Worm (Caenorhabditis elegans) whole organism, L1 larva: ENCODE results near the gene ges-1.

ENCODE experiments used
- C34B4.2 ChIP-seq: sonication (generic microtip); optimal IDR thresholded peaks from 2 replicates; lab custom pipeline; 2017; ENCODE audit warnings: mild to moderate bottlenecking, missing genetic modification characterization, missing compliant biosample characterization
- aha-1 ChIP-seq: fragments of 150-350 bp; optimal IDR thresholded peaks from 2 replicates; lab custom pipeline; 2014; ENCODE audit warnings: missing biosample characterization, missing genetic modification characterization
- aly-2 ChIP-seq: fragments of 150-350 bp; optimal IDR thresholded peaks from 2 replicates; lab custom pipeline; 2014; ENCODE audit warnings: missing biosample characterization, missing genetic modification characterization
- ama-1 ChIP-seq: fragments of 150-350 bp; optimal IDR thresholded peaks from 2 replicates; lab custom pipeline; 2014
- ceh-88 ChIP-seq: fragments of 200-800 bp; sonication (Bioruptor generic); IDR thresholded peaks from 2 replicates; pipeline ENCODE4 v1.3.6; 2022; ENCODE audit warnings: missing genetic modification characterization, missing compliant biosample characterization
- dpl-1 ChIP-seq, 3 experiments: fragments of 150-350 bp in 2 of 3; sonication (generic microtip) in 1 of 3; optimal IDR thresholded peaks; 2 replicates each; lab custom pipeline; 2014 to 2017; ENCODE audit warnings: missing biosample characterization in 3 of 3, missing genetic modification characterization in 3 of 3, missing genetic modification reagents in 3 of 3
- dsc-1 ChIP-seq: sonication (generic microtip); optimal IDR thresholded peaks from 2 replicates; lab custom pipeline; 2016; ENCODE audit warnings: mild to moderate bottlenecking, missing genetic modification characterization, missing compliant biosample characterization
- efl-1 ChIP-seq, 4 experiments: fragments of 150-350 bp; optimal IDR thresholded peaks in 3 of 4; peaks in 1 of 4; 1 replicate in 1 of 4; 2 replicates in 3 of 4; lab custom pipeline; 2014; ENCODE audit warnings: missing biosample characterization in 2 of 4, missing genetic modification characterization in 2 of 4, missing genetic modification reagents in 2 of 4
- efl-3 ChIP-seq: fragments of 200-800 bp; sonication (Bioruptor generic); optimal IDR thresholded peaks from 2 replicates; lab custom pipeline; 2018; ENCODE audit warnings: mild to moderate bottlenecking, missing genetic modification characterization, missing compliant biosample characterization
- egl-13 ChIP-seq: sonication (generic microtip); optimal IDR thresholded peaks from 2 replicates; lab custom pipeline; 2016; ENCODE audit warnings: missing genotype, missing genetic modification reagents, missing genetic modification characterization, missing compliant biosample characterization
- ets-5 ChIP-seq: fragments of 200-800 bp; sonication (Bioruptor generic); IDR thresholded peaks from 2 replicates; pipeline ENCODE4 v1.3.6; 2022; ENCODE audit warnings: missing genetic modification characterization, missing compliant biosample characterization
- fkh-10 ChIP-seq: sonication (generic microtip); optimal IDR thresholded peaks from 2 replicates; lab custom pipeline; 2017; ENCODE audit warnings: missing biosample characterization, missing genetic modification reagents, missing genetic modification characterization
- fos-1 ChIP-seq: fragments of 150-350 bp; optimal IDR thresholded peaks from 2 replicates; lab custom pipeline; 2014; ENCODE audit warnings: missing biosample characterization, missing genetic modification characterization
- grh-1 ChIP-seq: fragments of 200-800 bp; sonication (Bioruptor generic); IDR thresholded peaks from 2 replicates; pipeline ENCODE4 v1.3.6; 2022; ENCODE audit warnings: missing genetic modification reagents, missing genetic modification characterization, missing compliant biosample characterization
- hlh-17 ChIP-seq: fragments of 200-800 bp; sonication (Bioruptor generic); optimal IDR thresholded peaks from 2 replicates; lab custom pipeline; 2018; ENCODE audit warnings: missing genetic modification characterization, mild to moderate bottlenecking, missing compliant biosample characterization, moderate library complexity, borderline replicate concordance
- hpl-2 ChIP-seq: fragments of 150-350 bp; optimal IDR thresholded peaks from 2 replicates; lab custom pipeline; 2014; ENCODE audit warnings: missing biosample characterization, missing genetic modification reagents, missing genetic modification characterization
- jun-1 ChIP-seq: fragments of 150-350 bp; optimal IDR thresholded peaks from 2 replicates; lab custom pipeline; 2014; ENCODE audit warnings: missing biosample characterization, missing genetic modification reagents, missing genetic modification characterization
- lin-13 ChIP-seq: fragments of 150-350 bp; optimal IDR thresholded peaks from 2 replicates; lab custom pipeline; 2014; ENCODE audit warnings: missing biosample characterization, missing genetic modification reagents, missing genetic modification characterization
- lin-14 ChIP-seq: fragments of 200-800 bp; sonication (Bioruptor generic); optimal IDR thresholded peaks from 2 replicates; lab custom pipeline; 2018; ENCODE audit warnings: mild to moderate bottlenecking, missing genetic modification characterization, moderate library complexity, missing compliant biosample characterization
- lin-35 ChIP-seq, 2 experiments: fragments of 150-350 bp; optimal IDR thresholded peaks; 2 replicates each; lab custom pipeline; 2014; ENCODE audit warnings: missing biosample characterization in 2 of 2, missing genetic modification characterization in 2 of 2, missing genetic modification reagents in 2 of 2
- mef-2 ChIP-seq: fragments of 150-350 bp; optimal IDR thresholded peaks from 2 replicates; lab custom pipeline; 2014; ENCODE audit warnings: missing biosample characterization, missing genetic modification characterization
- nhr-11 ChIP-seq: fragments of 150-350 bp; optimal IDR thresholded peaks from 2 replicates; lab custom pipeline; 2014; ENCODE audit warnings: missing biosample characterization, missing genetic modification characterization
- nhr-12 ChIP-seq: sonication (generic microtip); optimal IDR thresholded peaks from 2 replicates; lab custom pipeline; 2017; ENCODE audit warnings: missing biosample characterization, missing genetic modification characterization
- nhr-20 ChIP-seq: sonication (generic microtip); optimal IDR thresholded peaks from 2 replicates; lab custom pipeline; 2016; ENCODE audit warnings: mild to moderate bottlenecking, missing genetic modification characterization, missing compliant biosample characterization
- nhr-237 ChIP-seq: fragments of 150-350 bp; optimal IDR thresholded peaks from 2 replicates; lab custom pipeline; 2014; ENCODE audit warnings: missing biosample characterization, missing genetic modification characterization
- nhr-47 ChIP-seq: sonication (generic microtip); optimal IDR thresholded peaks from 2 replicates; lab custom pipeline; 2016; ENCODE audit warnings: mild to moderate bottlenecking, missing genetic modification characterization, moderate library complexity, missing compliant biosample characterization
- nhr-71 ChIP-seq: sonication (generic microtip); optimal IDR thresholded peaks from 2 replicates; lab custom pipeline; 2016; ENCODE audit warnings: mild to moderate bottlenecking, missing genetic modification characterization, moderate library complexity, missing compliant biosample characterization
- nhr-84 ChIP-seq: sonication (generic microtip); optimal IDR thresholded peaks from 2 replicates; lab custom pipeline; 2017; ENCODE audit warnings: missing biosample characterization, missing genetic modification characterization
- nhr-90 ChIP-seq: sonication (generic microtip); optimal IDR thresholded peaks from 2 replicates; lab custom pipeline; 2016; ENCODE audit warnings: mild to moderate bottlenecking, missing genetic modification characterization, missing compliant biosample characterization; ENCODE audit not compliant: poor library complexity
- pax-3 ChIP-seq: fragments of 200-800 bp; sonication (Bioruptor generic); optimal IDR thresholded peaks from 2 replicates; lab custom pipeline; 2018; ENCODE audit warnings: mild to moderate bottlenecking, missing genetic modification characterization, moderate library complexity, missing compliant biosample characterization
- rnt-1 ChIP-seq: sonication (generic microtip); optimal IDR thresholded peaks from 2 replicates; lab custom pipeline; 2016; ENCODE audit warnings: mild to moderate bottlenecking, missing genetic modification characterization, moderate library complexity, missing compliant biosample characterization
- snu-23 ChIP-seq: sonication (generic microtip); optimal IDR thresholded peaks from 2 replicates; lab custom pipeline; 2016; ENCODE audit warnings: missing genetic modification characterization, missing compliant biosample characterization
- sox-4 ChIP-seq: sonication (generic microtip); optimal IDR thresholded peaks from 2 replicates; lab custom pipeline; 2016; ENCODE audit warnings: missing genetic modification characterization, missing compliant biosample characterization
- tbx-2 ChIP-seq: sonication (generic microtip); optimal IDR thresholded peaks from 2 replicates; lab custom pipeline; 2016; ENCODE audit warnings: missing genetic modification characterization, missing compliant biosample characterization
- unc-30 ChIP-seq: sonication (generic microtip); optimal IDR thresholded peaks from 2 replicates; lab custom pipeline; 2017; ENCODE audit warnings: missing biosample characterization, missing genetic modification characterization
- unc-62 ChIP-seq: fragments of 150-350 bp; optimal IDR thresholded peaks from 2 replicates; lab custom pipeline; 2014; ENCODE audit warnings: missing biosample characterization, missing genetic modification reagents, missing genetic modification characterization
- xbp-1 ChIP-seq: sonication (generic microtip); optimal IDR thresholded peaks from 2 replicates; lab custom pipeline; 2016; ENCODE audit warnings: missing genetic modification characterization, missing compliant biosample characterization
- zag-1 ChIP-seq: fragments of 150-350 bp; optimal IDR thresholded peaks from 2 replicates; lab custom pipeline; 2014; ENCODE audit warnings: missing biosample characterization, missing genetic modification characterization
- ztf-11 ChIP-seq, 2 experiments: sonication (generic microtip); optimal IDR thresholded peaks; 2 replicates each; lab custom pipeline; 2016 to 2017; ENCODE audit warnings: missing genetic modification characterization in 2 of 2, missing biosample characterization in 1 of 2, missing compliant biosample characterization in 1 of 2

Gene ges-1

ce11 chrV:1414615-1415433 is 17.1 kb downstream of the ges-1 start (continued):
- TF ChIP-seq sox-4 (tag; lab: Kevin White, UChicago) = no peak
- TF ChIP-seq ama-1 (lab: Kevin White, UChicago) = no peak
- no peak for TF ChIP-seq efl-3 (GFP tag; lab: Kevin White, UChicago)
- no peak for TF ChIP-seq mef-2 (tag; lab: Kevin White, UChicago)
- TF ChIP-seq hlh-17 = no peak
- no peak for TF ChIP-seq nhr-84 (tag; lab: Kevin White, UChicago)
- no peak for TF ChIP-seq xbp-1
- TF ChIP-seq ceh-88 (GFP tag; lab: Robert Waterston, UW) = no peak
- no peak for TF ChIP-seq fos-1 (tag; lab: Kevin White, UChicago)
- no peak for TF ChIP-seq dpl-1 (GFP tag; optimal IDR thresholded peaks at IDR 0.05; lab: Kevin White, UChicago)
- TF ChIP-seq, all 84 proteins: peak for 6

- TF ChIP-seq nhr-20 (tag; lab: Kevin White, UChicago) = no peak
- TF ChIP-seq efl-1 (optimal IDR thresholded peaks at IDR 0.05; lab: Kevin White, UChicago) = no peak
- TF ChIP-seq efl-1 (GFP tag; optimal IDR thresholded peaks at IDR 0.05 in 1 of 2; lab: Kevin White, UChicago) = peak in 1 of 2 experiments; percentile 36
Observed at ce11 chrV:1411459-1411858, 20.5 kb downstream of the ges-1 start, which contains the start of gene snt-5. TSS of gene snt-5 (minus strand) at chrV:1411559.

ce11 chrV:1410727-1411126 is 21.2 kb downstream of the ges-1 start:
- no peak for TF ChIP-seq lin-13 (GFP tag; lab: Kevin White, UChicago)
- TF ChIP-seq lin-35 (GFP tag; optimal IDR thresholded peaks at IDR 0.05; lab: Kevin White, UChicago) = no peak
- TF ChIP-seq sox-4 (tag; lab: Kevin White, UChicago) = peak; percentile 63
- TF ChIP-seq ets-5 (GFP tag; lab: Robert Waterston, UW) = no peak
- TF ChIP-seq snu-23 = no peak
- TF ChIP-seq aha-1 = no peak
- peak; percentile 17 for TF ChIP-seq nhr-71 (tag; lab: Kevin White, UChicago)
- no peak for TF ChIP-seq hpl-2 (GFP tag; lab: Kevin White, UChicago)
- TF ChIP-seq nhr-237 (tag; lab: Kevin White, UChicago) = no peak
- peak; percentile 7 for TF ChIP-seq nhr-47 (tag; lab: Kevin White, UChicago)
- no peak for TF ChIP-seq mef-2 (tag; lab: Kevin White, UChicago)
- no peak for TF ChIP-seq C34B4.2
- no peak for TF ChIP-seq tbx-2 (tag; lab: Kevin White, UChicago)
- TF ChIP-seq unc-62 (GFP tag; lab: Kevin White, UChicago) = no peak
- TF ChIP-seq pax-3 = peak; percentile 62
- peak; percentile 83 for TF ChIP-seq dsc-1 (tag; lab: Kevin White, UChicago)
- TF ChIP-seq unc-30 (tag; lab: Kevin White, UChicago) = no peak
- TF ChIP-seq nhr-90 (tag; lab: Kevin White, UChicago) = no peak
- no peak for TF ChIP-seq rnt-1 (tag; lab: Kevin White, UChicago)
- no peak for TF ChIP-seq nhr-20 (tag; lab: Kevin White, UChicago)
- no peak for TF ChIP-seq nhr-84 (tag; lab: Kevin White, UChicago)
- no peak for TF ChIP-seq ztf-11 (tag; optimal IDR thresholded peaks at IDR 0.05; lab: Kevin White, UChicago)
- no peak for TF ChIP-seq lin-14
- TF ChIP-seq aly-2 = no peak
- TF ChIP-seq ama-1 (lab: Kevin White, UChicago) = no peak
- no peak for TF ChIP-seq jun-1
- TF ChIP-seq fkh-10 (GFP tag; lab: Kevin White, UChicago) = no peak
- no peak for TF ChIP-seq grh-1 (GFP tag; lab: Robert Waterston, UW)
- TF ChIP-seq egl-13 = no peak
- no peak for TF ChIP-seq nhr-12 (tag; lab: Kevin White, UChicago)
- no peak for TF ChIP-seq zag-1 (tag; lab: Kevin White, UChicago)
- no peak for TF ChIP-seq nhr-11 (tag; lab: Kevin White, UChicago)
- TF ChIP-seq, all 84 proteins: peak for 5
